Fruit fly (Drosophila melanogaster): ENCODE data around the gene CG14506.

CG14506 gene

dm6 chr3R:29328607-29329006 is 31.6 kb upstream of the CG14506 start (continued):
- TF ChIP-seq sr (GFP tag; IDR thresholded peaks at IDR 0.05) (no peak), CG14014 (GFP tag; IDR thresholded peaks at IDR 0.05) (0 out of 2 replicates have a peak, but pooled peaks have one; percentile 23), tgo (GFP tag; IDR thresholded peaks at IDR 0.05) (no peak), CG18262 (tag; optimal IDR thresholded peaks at IDR 0.05) (no peak), HmgD (GFP tag; optimal IDR thresholded peaks at IDR 0.05) (no peak), ttk (GFP tag; IDR thresholded peaks at IDR 0.05) (0 out of 2 replicates have a peak, but pooled peaks have one; percentile 16), CG6689 (GFP tag; IDR thresholded peaks at IDR 0.05) (0 out of 2 replicates have a peak, but pooled peaks have one; percentile 6), slbo (GFP tag; IDR thresholded peaks at IDR 0.05) (peak; percentile 65), zfh1 (GFP tag; IDR thresholded peaks at IDR 0.05) (no peak), Rfx (GFP tag; IDR thresholded peaks at IDR 0.05) (0 out of 2 replicates have a peak, but pooled peaks have one; percentile 16), CG32532 (GFP tag; IDR thresholded peaks at IDR 0.05) (peak; percentile 31), NC2α (GFP tag; optimal IDR thresholded peaks at IDR 0.05) (no peak), Fer1 (GFP tag; optimal IDR thresholded peaks at IDR 0.05) (peak; percentile 6), CG15514 (GFP tag; optimal IDR thresholded peaks at IDR 0.05) (no peak), CG15269 (tag; optimal IDR thresholded peaks at IDR 0.05) (peak; percentile 13), dysf (GFP tag; IDR thresholded peaks at IDR 0.05) (peak; percentile 53; the same call in 2 of the 3 replicates), dmrt99B (tag; optimal IDR thresholded peaks at IDR 0.05) (peak; percentile 19), prd (optimal IDR thresholded peaks at IDR 0.05) (no peak), prd (GFP tag; IDR thresholded peaks at IDR 0.05) (0 out of 3 replicates have a peak, but pooled peaks have one; percentile 33), CG12155 (GFP tag; optimal IDR thresholded peaks at IDR 0.05) (no peak), Mrtf (GFP tag; IDR thresholded peaks at IDR 0.05) (peak; percentile 44; the same call in 1 of the 3 replicates), lab (GFP tag; optimal IDR thresholded peaks at IDR 0.05) (peak; percentile 42), Atf6 (GFP tag; IDR thresholded peaks at IDR 0.05) (peak; percentile 43)

dm6 chr3R:29322637-29323036 is 25.7 kb upstream of the CG14506 start:
- TF ChIP-seq Rfx (GFP tag; IDR thresholded peaks at IDR 0.05) (0 out of 2 replicates have a peak, but pooled peaks have one; percentile 20), Mrtf (GFP tag; IDR thresholded peaks at IDR 0.05) (no peak), CG9817 (tag; optimal IDR thresholded peaks at IDR 0.05) (no peak), mam (GFP tag; optimal IDR thresholded peaks at IDR 0.05) (peak; percentile 17), NC2β (GFP tag; optimal IDR thresholded peaks at IDR 0.05) (no peak), nmo (GFP tag; optimal IDR thresholded peaks at IDR 0.05) (peak; percentile 3), kay (GFP tag; optimal IDR thresholded peaks at IDR 0.05) (no peak), Mad (GFP tag; optimal IDR thresholded peaks at IDR 0.05) (no peak), CG3407 (GFP tag; optimal IDR thresholded peaks at IDR 0.05) (no peak), dysf (GFP tag; IDR thresholded peaks at IDR 0.05) (peak; percentile 60; the same call in 1 of the 3 replicates), CG1024 (GFP tag; IDR thresholded peaks at IDR 0.05) (no peak), CG17361 (GFP tag; IDR thresholded peaks at IDR 0.05) (no peak), ATbp (GFP tag; optimal IDR thresholded peaks at IDR 0.05) (no peak), Scr (GFP tag; IDR thresholded peaks at IDR 0.05; ENCODE audit: partially characterized antibody) (no peak), grn (GFP tag; optimal IDR thresholded peaks at IDR 0.05) (no peak), nerfin-1 (tag; optimal IDR thresholded peaks at IDR 0.05) (no peak), oc (tag; optimal IDR thresholded peaks at IDR 0.05) (no peak), CG7556 (GFP tag; optimal IDR thresholded peaks at IDR 0.05) (peak; percentile 7), dmrt11E (tag; optimal IDR thresholded peaks at IDR 0.05) (no peak), sisA (GFP tag; IDR thresholded peaks at IDR 0.05) (0 out of 2 replicates have a peak, but pooled peaks have one; percentile 13), lmd (GFP tag; IDR thresholded peaks at IDR 0.05) (peak; percentile 38; the same call in 1 of the 2 replicates), BtbVII (GFP tag; optimal IDR thresholded peaks at IDR 0.05) (no peak), CG30403 (GFP tag; optimal IDR thresholded peaks at IDR 0.05) (no peak), lab (GFP tag; optimal IDR thresholded peaks at IDR 0.05) (peak; percentile 8), wdn (GFP tag; IDR thresholded peaks at IDR 0.05) (no peak), CG12155 (GFP tag; optimal IDR thresholded peaks at IDR 0.05) (no peak), CG10565 (GFP tag; optimal IDR thresholded peaks at IDR 0.05) (no peak), emc (GFP tag; optimal IDR thresholded peaks at IDR 0.05) (no peak), hkb (optimal IDR thresholded peaks at IDR 0.05) (no peak), hkb (GFP tag; IDR thresholded peaks at IDR 0.05) (no peak), trem (tag; optimal IDR thresholded peaks at IDR 0.05) (no peak), Hmr (GFP tag; optimal IDR thresholded peaks at IDR 0.05) (peak; percentile 4), MTF-1 (GFP tag; optimal IDR thresholded peaks at IDR 0.05; ENCODE audit: borderline replicate concordance) (no peak)

All from whole organism, embryonic.